Fruit fly (Drosophila melanogaster) S2 (cell line): ENCODE results near the gene Eig71Ei.

Experiments
- CG8478 ChIP-seq: fragments of >200 bp; optimal IDR thresholded peaks from 2 replicates; lab custom pipeline; 2018
- CTCF ChIP-seq, 2 experiments: fragments of >200 bp; optimal IDR thresholded peaks; 2 replicates each; lab custom pipeline; 2018

DNA sequence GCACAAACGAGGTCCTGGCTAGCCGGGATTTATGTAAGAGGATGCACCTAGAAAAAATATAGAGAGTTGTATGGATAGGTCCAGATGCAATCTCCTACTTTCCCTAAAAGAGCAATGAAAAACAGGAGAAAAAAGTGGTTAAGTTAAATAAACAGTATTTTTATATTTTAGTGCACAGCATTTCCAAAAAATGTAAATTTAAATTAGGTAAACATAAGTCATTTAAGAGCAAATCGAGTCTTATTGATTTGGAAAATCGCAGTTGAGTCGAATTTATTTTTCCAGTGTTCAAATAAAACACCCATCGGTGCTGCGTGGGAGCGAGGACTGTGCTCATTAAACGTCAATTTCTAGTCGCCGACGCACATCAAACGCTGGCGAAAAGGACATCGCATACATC, 6.2 kb downstream of the Eig71Ei start:
- TF ChIP-seq CG8478 (lab: Kevin White, UChicago) (no peak), CTCF (optimal IDR thresholded peaks at IDR 0.05; lab: Kevin White, UChicago) (no peak)
